Fruit fly (Drosophila melanogaster) whole organism, wandering third instar larva: ENCODE measurements around the gene comm2.

Source experiments
- Abd-B ChIP-seq: fragments of >200 bp; optimal IDR thresholded peaks from 2 replicates; lab custom pipeline; 2017; ENCODE audit warnings: missing biosample characterization, missing genetic modification characterization
- CG32264 ChIP-seq: fragments of 200-800 bp; sonication (Bioruptor generic); optimal IDR thresholded peaks from 2 replicates; lab custom pipeline; 2016; ENCODE audit warnings: missing biosample characterization, missing genetic modification characterization
- CG9705 ChIP-seq: fragments of 200-800 bp; sonication (Bioruptor generic); optimal IDR thresholded peaks from 2 replicates; lab custom pipeline; 2018; ENCODE audit warnings: missing biosample characterization, mild to moderate bottlenecking, missing genetic modification characterization
- CrebA ChIP-seq: fragments of 200-800 bp; sonication (Bioruptor generic); optimal IDR thresholded peaks from 2 replicates; lab custom pipeline; 2016; ENCODE audit warnings: missing biosample characterization, mild to moderate bottlenecking, missing genetic modification characterization, borderline replicate concordance
- Dfd ChIP-seq: fragments of >200 bp; optimal IDR thresholded peaks from 2 replicates; lab custom pipeline; 2017; ENCODE audit warnings: missing biosample characterization, missing genetic modification characterization
- Dif ChIP-seq: fragments of 200-275, 200-300 bp; sonication (Bioruptor generic); optimal IDR thresholded peaks from 2 replicates; lab custom pipeline; 2018; ENCODE audit warnings: missing biosample characterization, missing genetic modification characterization; ENCODE audit not compliant: partially characterized antibody
- GATAd ChIP-seq: sonication (Bioruptor generic); optimal IDR thresholded peaks from 2 replicates; lab custom pipeline; 2016; ENCODE audit warnings: missing biosample characterization, missing genetic modification characterization
- HLH106 ChIP-seq: fragments of 200-800 bp; optimal IDR thresholded peaks from 3 replicates; lab custom pipeline; 2019; ENCODE audit warnings: missing biosample characterization, mild to moderate bottlenecking, missing genetic modification characterization, moderate library complexity
- Hnf4 ChIP-seq: fragments of 200-800 bp; sonication (Bioruptor generic); optimal IDR thresholded peaks from 2 replicates; lab custom pipeline; 2016; ENCODE audit warnings: missing biosample characterization, mild to moderate bottlenecking, missing genetic modification characterization
- Hr78 ChIP-seq: fragments of >200 bp; optimal IDR thresholded peaks from 2 replicates; lab custom pipeline; 2017; ENCODE audit warnings: missing biosample characterization, missing genetic modification characterization
- Hr83 ChIP-seq: fragments of 200-300 bp; sonication (Bioruptor generic); optimal IDR thresholded peaks from 2 replicates; lab custom pipeline; 2016; ENCODE audit warnings: missing biosample characterization, mild to moderate bottlenecking, missing genetic modification characterization, moderate library complexity; ENCODE audit not compliant: poor library complexity, severe bottlenecking
- Jra ChIP-seq: sonication (Bioruptor generic); optimal IDR thresholded peaks from 2 replicates; lab custom pipeline; 2016; ENCODE audit warnings: missing biosample characterization, missing genetic modification characterization
- Mio ChIP-seq: sonication (Bioruptor generic); optimal IDR thresholded peaks from 2 replicates; lab custom pipeline; 2016; ENCODE audit warnings: missing biosample characterization, missing genetic modification characterization
- Myc ChIP-seq: fragments of >200 bp; optimal IDR thresholded peaks from 2 replicates; lab custom pipeline; 2017
- N ChIP-seq: fragments of >200 bp; optimal IDR thresholded peaks from 2 replicates; lab custom pipeline; 2018; ENCODE audit warnings: missing biosample characterization, missing external identifiers, missing genetic modification characterization
- Rel ChIP-seq, 2 experiments: fragments of 200-800 bp; sonication (Bioruptor generic) in 1 of 2; optimal IDR thresholded peaks; 2 replicates in 1 of 2; 3 replicates in 1 of 2; lab custom pipeline; 2016 to 2019; ENCODE audit warnings: mild to moderate bottlenecking in 2 of 2, missing biosample characterization in 2 of 2, missing genetic modification characterization in 2 of 2, moderate library complexity in 1 of 2
- Sp1 ChIP-seq: fragments of 200-800 bp; sonication (Bioruptor generic); optimal IDR thresholded peaks from 3 replicates; lab custom pipeline; 2019; ENCODE audit warnings: missing biosample characterization, mild to moderate bottlenecking, missing genetic modification characterization, moderate library complexity
- Vsx2 ChIP-seq: fragments of 200-300, 225-300 bp; sonication (Bioruptor generic); optimal IDR thresholded peaks from 2 replicates; lab custom pipeline; 2018; ENCODE audit warnings: missing biosample characterization, missing genetic modification characterization; ENCODE audit not compliant: partially characterized antibody
- br ChIP-seq: fragments of 200-800 bp; sonication (Bioruptor generic); optimal IDR thresholded peaks from 2 replicates; lab custom pipeline; 2016; ENCODE audit warnings: missing biosample characterization, missing genetic modification characterization
- brk ChIP-seq: fragments of 200-800 bp; sonication (Bioruptor generic); optimal IDR thresholded peaks from 2 replicates; lab custom pipeline; 2016; ENCODE audit warnings: missing biosample characterization, mild to moderate bottlenecking, missing genetic modification characterization
- dl ChIP-seq, 2 experiments: fragments of 175-275, 200-275 bp in 1 of 2; fragments of 200-275 bp in 1 of 2; sonication (Bioruptor generic); optimal IDR thresholded peaks; lab custom pipeline; 2018; ENCODE audit warnings: mild to moderate bottlenecking in 2 of 2, missing biosample characterization in 2 of 2, missing genetic modification characterization in 2 of 2, moderate library complexity in 2 of 2; ENCODE audit not compliant: partially characterized antibody in 2 of 2, insufficient read depth in 1 of 2
- dmrt93B ChIP-seq: fragments of 200-800 bp; sonication (Bioruptor generic); optimal IDR thresholded peaks from 2 replicates; lab custom pipeline; 2018; ENCODE audit warnings: missing biosample characterization, mild to moderate bottlenecking, missing genetic modification characterization
- dsf ChIP-seq: sonication (Bioruptor generic); optimal IDR thresholded peaks from 2 replicates; lab custom pipeline; 2016; ENCODE audit warnings: missing biosample characterization, missing genetic modification characterization, borderline replicate concordance
- ey ChIP-seq: fragments of 200-800 bp; sonication (Bioruptor generic); optimal IDR thresholded peaks from 2 replicates; lab custom pipeline; 2016; ENCODE audit warnings: missing biosample characterization, missing genetic modification characterization
- foxo ChIP-seq, 2 experiments: fragments of 200-800 bp; sonication (Bioruptor generic); optimal IDR thresholded peaks; 2 replicates in 1 of 2; 3 replicates in 1 of 2; lab custom pipeline; 2016 to 2017; ENCODE audit warnings: missing biosample characterization in 2 of 2, missing genetic modification characterization in 2 of 2
- fru ChIP-seq: fragments of 200-800 bp; sonication (Bioruptor generic); optimal IDR thresholded peaks from 3 replicates; lab custom pipeline; 2016; ENCODE audit warnings: missing biosample characterization, mild to moderate bottlenecking, missing genetic modification characterization
- h ChIP-seq: fragments of 200-800 bp; sonication (Bioruptor generic); optimal IDR thresholded peaks from 3 replicates; lab custom pipeline; 2016; ENCODE audit warnings: missing biosample characterization, mild to moderate bottlenecking, missing genetic modification characterization
- jim ChIP-seq: fragments of 175-275, 200-325 bp; sonication (Bioruptor generic); optimal IDR thresholded peaks from 2 replicates; lab custom pipeline; 2016; ENCODE audit warnings: missing biosample characterization, mild to moderate bottlenecking, missing genetic modification characterization
- lola ChIP-seq: fragments of >200 bp; optimal IDR thresholded peaks from 2 replicates; lab custom pipeline; 2017; ENCODE audit warnings: missing biosample characterization, missing genetic modification characterization
- psq ChIP-seq: fragments of 200-800 bp; sonication (Bioruptor generic); optimal IDR thresholded peaks from 3 replicates; lab custom pipeline; 2017; ENCODE audit warnings: missing biosample characterization, mild to moderate bottlenecking, missing genetic modification characterization, moderate library complexity
- rgr ChIP-seq: fragments of 200-800 bp; sonication (Bioruptor generic); optimal IDR thresholded peaks from 3 replicates; lab custom pipeline; 2016; ENCODE audit warnings: missing biosample characterization, mild to moderate bottlenecking, missing genetic modification characterization
- sage ChIP-seq: fragments of 200-800 bp; sonication (Bioruptor generic); optimal IDR thresholded peaks from 2 replicates; lab custom pipeline; 2016; ENCODE audit warnings: missing biosample characterization, mild to moderate bottlenecking, missing genetic modification characterization
- sv ChIP-seq: fragments of 200-800 bp; sonication (Bioruptor generic); optimal IDR thresholded peaks from 3 replicates; lab custom pipeline; 2016; ENCODE audit warnings: missing biosample characterization, missing genetic modification characterization
- tai ChIP-seq: sonication (Bioruptor generic); optimal IDR thresholded peaks from 2 replicates; lab custom pipeline; 2016; ENCODE audit warnings: missing biosample characterization, missing genetic modification characterization
- usp ChIP-seq: fragments of >200 bp; optimal IDR thresholded peaks from 2 replicates; lab custom pipeline; 2017; ENCODE audit warnings: missing biosample characterization, missing genetic modification characterization
- woc ChIP-seq: sonication (Bioruptor generic); optimal IDR thresholded peaks from 2 replicates; lab custom pipeline; 2016; ENCODE audit warnings: missing biosample characterization, mild to moderate bottlenecking, missing genetic modification characterization

The comm2 gene

dm6 chr3L:15704250-15704985 is 4.8 kb upstream of the comm2 start (continued):
- TF ChIP-seq Jra (GFP tag; lab: Kevin White, UChicago): no peak
- no peak for TF ChIP-seq Hnf4 (GFP tag; lab: Kevin White, UChicago)
- no peak for TF ChIP-seq dmrt93B (GFP tag; lab: Kevin White, UChicago)
- no peak for TF ChIP-seq CG9705 (GFP tag; lab: Kevin White, UChicago)

- TF ChIP-seq foxo (GFP tag; optimal IDR thresholded peaks at IDR 0.05; lab: Kevin White, UChicago) (no peak), h (GFP tag; lab: Kevin White, UChicago) (no peak), dsf (GFP tag; lab: Kevin White, UChicago) (no peak)
Measured at dm6 chr3L:15703330-15704119, 3.9 kb upstream of the comm2 start.

dm6 chr3L:15702191-15702590 is 2.5 kb upstream of the comm2 start:
- TF ChIP-seq br (GFP tag; lab: Kevin White, UChicago) (no peak), sage (GFP tag; lab: Kevin White, UChicago) (no peak), ey (GFP tag; lab: Kevin White, UChicago) (no peak), Mio (no peak), Sp1 (GFP tag; lab: Kevin White, UChicago) (no peak), fru (no peak), Hnf4 (GFP tag; lab: Kevin White, UChicago) (no peak), GATAd (no peak), usp (GFP tag; lab: Kevin White, UChicago) (no peak), Vsx2 (GFP tag; lab: Kevin White, UChicago) (no peak), Hr83 (GFP tag; lab: Kevin White, UChicago) (no peak), HLH106 (tag; lab: Kevin White, UChicago) (no peak), tai (GFP tag; lab: Kevin White, UChicago) (no peak), Rel (GFP tag; optimal IDR thresholded peaks at IDR 0.05; lab: Kevin White, UChicago) (no peak), Rel (tag; optimal IDR thresholded peaks at IDR 0.05; lab: Kevin White, UChicago) (no peak)

dm6 chr3L:15700338-15700966 is 802 bp upstream of the comm2 start:
- TF ChIP-seq HLH106 (tag; lab: Kevin White, UChicago) (peak; percentile 83), br (GFP tag; lab: Kevin White, UChicago) (peak; percentile 43), Jra (GFP tag; lab: Kevin White, UChicago) (peak; percentile 53), brk (GFP tag; lab: Kevin White, UChicago) (no peak), foxo (GFP tag; optimal IDR thresholded peaks at IDR 0.05; lab: Kevin White, UChicago) (peak in 1 of 2 experiments; percentile 82), sv (GFP tag; lab: Kevin White, UChicago) (peak; percentile 2), Rel (GFP tag; optimal IDR thresholded peaks at IDR 0.05; lab: Kevin White, UChicago) (no peak), Rel (tag; optimal IDR thresholded peaks at IDR 0.05; lab: Kevin White, UChicago) (no peak), GATAd (no peak), lola (no peak), Hnf4 (GFP tag; lab: Kevin White, UChicago) (peak; percentile 38), Hr78 (no peak), psq (GFP tag; lab: Kevin White, UChicago) (peak; percentile 80), Myc (lab: Kevin White, UChicago) (no peak), Abd-B (GFP tag; lab: Kevin White, UChicago) (no peak), dl (GFP tag; optimal IDR thresholded peaks at IDR 0.05; lab: Kevin White, UChicago; ENCODE audit: insufficient read depth in 1 of 2, partially characterized antibody in 2 of 2) (no peak), Mio (no peak), woc (GFP tag; lab: Kevin White, UChicago) (peak; percentile 75), sage (GFP tag; lab: Kevin White, UChicago) (no peak), CG9705 (GFP tag; lab: Kevin White, UChicago) (no peak), fru (peak; percentile 80), dmrt93B (GFP tag; lab: Kevin White, UChicago) (peak; percentile 67), CrebA (GFP tag; lab: Kevin White, UChicago) (no peak), usp (GFP tag; lab: Kevin White, UChicago) (no peak), Dfd (GFP tag; lab: Kevin White, UChicago) (no peak), tai (GFP tag; lab: Kevin White, UChicago) (peak; percentile 45), Dif (no peak), Vsx2 (GFP tag; lab: Kevin White, UChicago) (no peak), Hr83 (GFP tag; lab: Kevin White, UChicago) (no peak), rgr (GFP tag; lab: Kevin White, UChicago) (peak; percentile 77), h (GFP tag; lab: Kevin White, UChicago) (peak; percentile 72), jim (GFP tag; lab: Kevin White, UChicago) (no peak), CG32264 (no peak), ey (GFP tag; lab: Kevin White, UChicago) (peak; percentile 67), dsf (GFP tag; lab: Kevin White, UChicago) (peak; percentile 37), N (GFP tag; lab: Kevin White, UChicago) (no peak), Sp1 (GFP tag; lab: Kevin White, UChicago) (peak; percentile 89)
